Fruit fly (Drosophila melanogaster): Measurements from ENCODE around the gene shep.

The shep gene

dm6 chr3L:5184860-5185639 is 92.7 kb downstream of the shep start (continued):
- no peak for TF ChIP-seq pan (optimal IDR thresholded peaks at IDR 0.05)
- TF ChIP-seq sage (GFP tag; optimal IDR thresholded peaks at IDR 0.05): no peak
- no peak for TF ChIP-seq CrebA (GFP tag; optimal IDR thresholded peaks at IDR 0.05; ENCODE audit: borderline replicate concordance)
- TF ChIP-seq rgr (GFP tag; optimal IDR thresholded peaks at IDR 0.05): peak; percentile 50
- TF ChIP-seq h (GFP tag; optimal IDR thresholded peaks at IDR 0.05): peak; percentile 22
- no peak for TF ChIP-seq Mio (GFP tag; optimal IDR thresholded peaks at IDR 0.05)

- no peak for TF ChIP-seq Abd-B (GFP tag; optimal IDR thresholded peaks at IDR 0.05)
- TF ChIP-seq lola (GFP tag; optimal IDR thresholded peaks at IDR 0.05): no peak
- TF ChIP-seq CG32264 (GFP tag; optimal IDR thresholded peaks at IDR 0.05): no peak
- TF ChIP-seq Mio (GFP tag; optimal IDR thresholded peaks at IDR 0.05): no peak
- no peak for TF ChIP-seq OdsH (GFP tag; optimal IDR thresholded peaks at IDR 0.05)
- TF ChIP-seq fru (GFP tag; optimal IDR thresholded peaks at IDR 0.05): no peak
- TF ChIP-seq CrebA (GFP tag; optimal IDR thresholded peaks at IDR 0.05; ENCODE audit: borderline replicate concordance): peak; percentile 49
- TF ChIP-seq brk (GFP tag; optimal IDR thresholded peaks at IDR 0.05): no peak
- TF ChIP-seq woc (GFP tag; optimal IDR thresholded peaks at IDR 0.05): no peak
- no peak for TF ChIP-seq Rel (GFP tag; optimal IDR thresholded peaks at IDR 0.05)
- TF ChIP-seq Rel (tag; optimal IDR thresholded peaks at IDR 0.05): peak; percentile 19
- peak in 1 of 2 experiments; percentile 48 for TF ChIP-seq dl (GFP tag; optimal IDR thresholded peaks at IDR 0.05; ENCODE audit: insufficient read depth in 1 of 2, partially characterized antibody in 2 of 2)
- no peak for TF ChIP-seq HLH106 (tag; optimal IDR thresholded peaks at IDR 0.05)
- TF ChIP-seq Vsx2 (GFP tag; optimal IDR thresholded peaks at IDR 0.05; ENCODE audit: partially characterized antibody): no peak
- TF ChIP-seq sage (GFP tag; optimal IDR thresholded peaks at IDR 0.05): peak; percentile 41
- TF ChIP-seq rgr (GFP tag; optimal IDR thresholded peaks at IDR 0.05): no peak
- TF ChIP-seq Hr78 (GFP tag; optimal IDR thresholded peaks at IDR 0.05): no peak
- no peak for TF ChIP-seq Dfd (GFP tag; optimal IDR thresholded peaks at IDR 0.05)
- no peak for TF ChIP-seq ey (GFP tag; optimal IDR thresholded peaks at IDR 0.05)
- TF ChIP-seq tai (GFP tag; optimal IDR thresholded peaks at IDR 0.05): no peak
- TF ChIP-seq Jra (GFP tag; optimal IDR thresholded peaks at IDR 0.05): no peak
- TF ChIP-seq Dif (GFP tag; optimal IDR thresholded peaks at IDR 0.05; ENCODE audit: partially characterized antibody): no peak
- TF ChIP-seq Hnf4 (GFP tag; optimal IDR thresholded peaks at IDR 0.05): peak; percentile 45
- TF ChIP-seq br (GFP tag; optimal IDR thresholded peaks at IDR 0.05): no peak
- no peak for TF ChIP-seq dsf (GFP tag; optimal IDR thresholded peaks at IDR 0.05; ENCODE audit: borderline replicate concordance)
- TF ChIP-seq psq (GFP tag; optimal IDR thresholded peaks at IDR 0.05): peak; percentile 85
- no peak for TF ChIP-seq N (GFP tag; optimal IDR thresholded peaks at IDR 0.05)
- TF ChIP-seq Sp1 (GFP tag; optimal IDR thresholded peaks at IDR 0.05): no peak
- TF ChIP-seq jim (GFP tag; optimal IDR thresholded peaks at IDR 0.05): no peak
- TF ChIP-seq Hr83 (GFP tag; optimal IDR thresholded peaks at IDR 0.05; ENCODE audit: poor library complexity, severe bottlenecking): peak; percentile 50
- TF ChIP-seq pan (optimal IDR thresholded peaks at IDR 0.05): no peak
- TF ChIP-seq Myc (optimal IDR thresholded peaks at IDR 0.05): no peak
- no peak for TF ChIP-seq h (GFP tag; optimal IDR thresholded peaks at IDR 0.05)
- TF ChIP-seq foxo (GFP tag; optimal IDR thresholded peaks at IDR 0.05): no peak
- no peak for TF ChIP-seq dmrt93B (GFP tag; optimal IDR thresholded peaks at IDR 0.05)
- TF ChIP-seq GATAd (GFP tag; optimal IDR thresholded peaks at IDR 0.05): no peak
- no peak for TF ChIP-seq sv (GFP tag; optimal IDR thresholded peaks at IDR 0.05)
- TF ChIP-seq CG9705 (GFP tag; optimal IDR thresholded peaks at IDR 0.05): no peak
- TF ChIP-seq usp (GFP tag; optimal IDR thresholded peaks at IDR 0.05): no peak
Observed at dm6 chr3L:5184502-5184859, 93.3 kb downstream of the shep start.

dm6 chr3L:5183662-5184061 is 94.1 kb downstream of the shep start:
- TF ChIP-seq sage (GFP tag; optimal IDR thresholded peaks at IDR 0.05) (no peak), Hnf4 (GFP tag; optimal IDR thresholded peaks at IDR 0.05) (no peak), dmrt93B (GFP tag; optimal IDR thresholded peaks at IDR 0.05) (no peak), Mio (GFP tag; optimal IDR thresholded peaks at IDR 0.05) (no peak), fru (GFP tag; optimal IDR thresholded peaks at IDR 0.05) (no peak), Rel (GFP tag; optimal IDR thresholded peaks at IDR 0.05) (no peak), Rel (tag; optimal IDR thresholded peaks at IDR 0.05) (no peak), dsf (GFP tag; optimal IDR thresholded peaks at IDR 0.05; ENCODE audit: borderline replicate concordance) (no peak), GATAd (GFP tag; optimal IDR thresholded peaks at IDR 0.05) (no peak), CG32264 (GFP tag; optimal IDR thresholded peaks at IDR 0.05) (no peak), sv (GFP tag; optimal IDR thresholded peaks at IDR 0.05) (no peak)
